Fruit fly (Drosophila melanogaster) whole organism, pupa: ENCODE results near the gene CG8419.

Experiments used
- CG10348 ChIP-seq: fragments of 200-800 bp; sonication (Bioruptor generic); IDR thresholded peaks from 2 replicates; pipeline ENCODE4 v1.3.6; 2022; ENCODE audit warnings: missing biosample characterization, missing genetic modification characterization
- CG13204 ChIP-seq: fragments of 200-800 bp; sonication (Bioruptor generic); optimal IDR thresholded peaks from 2 replicates; lab custom pipeline; 2018; ENCODE audit warnings: missing biosample characterization, mild to moderate bottlenecking, missing genetic modification characterization, moderate library complexity
- CG14655 ChIP-seq: fragments of 200-800 bp; sonication (Bioruptor generic); optimal IDR thresholded peaks from 3 replicates; lab custom pipeline; 2017; ENCODE audit warnings: mild to moderate bottlenecking, missing biosample characterization, missing genetic modification reagents, missing genetic modification characterization
- CG15710 ChIP-seq: fragments of 200-800 bp; sonication (Bioruptor generic); optimal IDR thresholded peaks from 2 replicates; lab custom pipeline; 2018; ENCODE audit warnings: missing biosample characterization, mild to moderate bottlenecking, missing genetic modification characterization, moderate library complexity
- CG17806 ChIP-seq: fragments of 200-800 bp; sonication (Bioruptor generic); optimal IDR thresholded peaks from 2 replicates; lab custom pipeline; 2018; ENCODE audit warnings: missing biosample characterization, mild to moderate bottlenecking, missing genetic modification characterization, moderate library complexity
- CG32121 ChIP-seq: fragments of 200-800 bp; sonication (Bioruptor generic); IDR thresholded peaks from 2 replicates; pipeline ENCODE4 v1.3.6; 2022; ENCODE audit warnings: missing biosample characterization, missing genetic modification characterization
- CG34367 ChIP-seq: fragments of 200-800 bp; sonication (Bioruptor generic); optimal IDR thresholded peaks from 2 replicates; lab custom pipeline; 2018; ENCODE audit warnings: missing biosample characterization, mild to moderate bottlenecking, missing genetic modification characterization
- CG8301 ChIP-seq: fragments of 200-800 bp; sonication (Bioruptor generic); optimal IDR thresholded peaks from 2 replicates; lab custom pipeline; 2018; ENCODE audit warnings: missing biosample characterization, mild to moderate bottlenecking, missing genetic modification characterization
- EcR ChIP-seq: fragments of 200-800 bp; sonication (Bioruptor generic); optimal IDR thresholded peaks from 3 replicates; lab custom pipeline; 2019; ENCODE audit warnings: missing biosample characterization, missing genetic modification characterization, mild to moderate bottlenecking, moderate library complexity, missing genetic modification reagents
- Pif1A ChIP-seq: fragments of 200-800 bp; sonication (Bioruptor generic); optimal IDR thresholded peaks from 3 replicates; lab custom pipeline; 2016; ENCODE audit warnings: missing biosample characterization, missing genetic modification characterization
- Pif1B ChIP-seq: fragments of 200-800 bp; sonication (Bioruptor generic); optimal IDR thresholded peaks from 3 replicates; lab custom pipeline; 2016; ENCODE audit warnings: missing biosample characterization, missing genetic modification characterization
- Snoo ChIP-seq: fragments of 200-800 bp; sonication (Bioruptor generic); optimal IDR thresholded peaks from 3 replicates; lab custom pipeline; 2017; ENCODE audit warnings: missing biosample characterization, mild to moderate bottlenecking, missing genetic modification characterization, inconsistent platforms
- gl ChIP-seq: fragments of 200-800 bp; sonication (Bioruptor generic); optimal IDR thresholded peaks from 2 replicates; lab custom pipeline; 2018; ENCODE audit warnings: missing biosample characterization, mild to moderate bottlenecking, missing genetic modification characterization

DNA sequence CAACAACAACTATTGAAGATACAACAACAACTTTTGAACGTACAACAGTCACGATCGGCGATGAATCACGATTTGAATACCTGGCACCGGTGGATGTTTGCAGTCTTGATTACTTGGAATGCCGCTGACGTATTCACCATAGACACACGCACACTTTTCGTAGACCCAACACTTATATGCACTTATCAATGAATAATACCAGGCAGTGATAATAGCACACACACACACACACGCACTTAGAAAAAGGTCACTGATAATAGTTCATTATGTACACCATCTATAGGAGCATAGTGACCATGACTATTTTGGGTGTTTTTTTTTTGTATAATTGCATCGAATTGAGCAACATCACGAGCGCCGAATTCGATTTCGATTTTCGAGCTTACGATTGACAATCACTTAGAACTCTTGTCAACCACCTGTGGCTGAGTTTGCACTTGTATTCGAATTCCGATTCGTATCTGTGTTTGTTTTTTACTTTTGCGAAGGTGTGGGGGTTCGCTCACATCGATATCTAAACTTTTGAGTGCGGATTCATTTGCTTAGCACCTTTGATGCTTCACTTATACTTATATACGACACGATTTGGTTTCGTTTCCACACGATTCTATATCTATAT, 33.2 kb downstream of the CG8419 start:
- TF ChIP-seq CG15710 (tag; lab: Kevin White, UChicago) (no peak), Snoo (no peak), CG8301 (tag; lab: Kevin White, UChicago) (no peak), EcR (GFP tag; lab: Kevin White, UChicago) (no peak), Pif1B (GFP tag; lab: Kevin White, UChicago) (no peak), CG14655 (GFP tag; lab: Kevin White, UChicago) (no peak), CG34367 (tag; lab: Kevin White, UChicago) (no peak), Pif1A (GFP tag; lab: Kevin White, UChicago) (no peak), CG32121 (GFP tag; lab: Robert Waterston, UW) (no peak), CG13204 (GFP tag; lab: Kevin White, UChicago) (no peak), gl (tag; lab: Kevin White, UChicago) (no peak), CG17806 (tag; lab: Kevin White, UChicago) (no peak), CG10348 (GFP tag; lab: Robert Waterston, UW) (no peak)
